Fruit fly (Drosophila melanogaster) whole organism, embryonic: ENCODE measurements around the gene Ugt301D1.

Experiments used
- Ada2b ChIP-seq: fragments of 200-800 bp; sonication (Bioruptor generic); IDR thresholded peaks from 2 replicates; pipeline ENCODE4 v1.3.6; 2022; ENCODE audit warnings: missing biosample characterization, missing genetic modification characterization
- Antp ChIP-seq: fragments of 200-800 bp; sonication (Bioruptor generic); optimal IDR thresholded peaks from 3 replicates; lab custom pipeline; 2016; ENCODE audit warnings: missing biosample characterization, missing genetic modification characterization
- Awh ChIP-seq: fragments of 200-800 bp; sonication (Bioruptor generic); IDR thresholded peaks from 2 replicates; pipeline ENCODE4, ENCODE4 v1.3.6; 2022; ENCODE audit warnings: missing biosample characterization, missing genetic modification characterization
- Bdp1 ChIP-seq: fragments of 200-800 bp; sonication (Bioruptor generic); optimal IDR thresholded peaks from 3 replicates; lab custom pipeline; 2016; ENCODE audit warnings: missing biosample characterization, missing genetic modification characterization
- CG10267 ChIP-seq: fragments of 200-800 bp; sonication (Bioruptor generic); optimal IDR thresholded peaks from 2 replicates; lab custom pipeline; 2018; ENCODE audit warnings: missing biosample characterization, mild to moderate bottlenecking, missing genetic modification characterization, moderate library complexity
- CG12769 ChIP-seq: fragments of 200-800 bp; sonication (Bioruptor generic); optimal IDR thresholded peaks from 2 replicates; lab custom pipeline; 2019; ENCODE audit warnings: missing biosample characterization, mild to moderate bottlenecking, missing genetic modification characterization, moderate library complexity
- CG14710 ChIP-seq: fragments of 200-800 bp; sonication (Bioruptor generic); optimal IDR thresholded peaks from 3 replicates; lab custom pipeline; 2019; ENCODE audit warnings: missing biosample characterization, mild to moderate bottlenecking, missing genetic modification characterization, moderate library complexity
- CG15601 ChIP-seq: fragments of 200-800 bp; sonication (Bioruptor generic); optimal IDR thresholded peaks from 3 replicates; lab custom pipeline; 2019; ENCODE audit warnings: missing biosample characterization, mild to moderate bottlenecking, missing genetic modification characterization, moderate library complexity
- CG15696 ChIP-seq: fragments of 200-800 bp; sonication (Bioruptor generic); optimal IDR thresholded peaks from 2 replicates; lab custom pipeline; 2019; ENCODE audit warnings: missing biosample characterization, mild to moderate bottlenecking, missing genetic modification characterization, moderate library complexity
- CG1602 ChIP-seq: fragments of 200-800 bp; sonication (Bioruptor generic); optimal IDR thresholded peaks from 3 replicates; lab custom pipeline; 2016; ENCODE audit warnings: missing biosample characterization, missing genetic modification characterization
- CG17829 ChIP-seq: fragments of 200-800 bp; optimal IDR thresholded peaks from 2 replicates; lab custom pipeline; 2019; ENCODE audit warnings: missing biosample characterization, mild to moderate bottlenecking, missing genetic modification characterization, moderate library complexity
- CG18262 ChIP-seq: fragments of 200-800 bp; optimal IDR thresholded peaks from 3 replicates; lab custom pipeline; 2019; ENCODE audit warnings: missing biosample characterization, mild to moderate bottlenecking, missing genetic modification characterization, moderate library complexity
- CG2712 ChIP-seq: fragments of 200-800 bp; optimal IDR thresholded peaks from 3 replicates; lab custom pipeline; 2019; ENCODE audit warnings: missing biosample characterization, mild to moderate bottlenecking, missing genetic modification characterization, moderate library complexity
- CG30020 ChIP-seq: fragments of 200-800 bp; optimal IDR thresholded peaks from 2 replicates; lab custom pipeline; 2019; ENCODE audit warnings: missing biosample characterization, mild to moderate bottlenecking, missing genetic modification characterization, moderate library complexity
- CG30431 ChIP-seq: fragments of 200-800 bp; sonication (Bioruptor generic); optimal IDR thresholded peaks from 2 replicates; lab custom pipeline; 2017; ENCODE audit warnings: missing biosample characterization, missing genetic modification characterization
- CG34422 ChIP-seq: fragments of 200-800 bp; sonication (Bioruptor generic); IDR thresholded peaks from 3 replicates; pipeline ENCODE4 v1.3.6; 2022; ENCODE audit warnings: missing biosample characterization, missing genetic modification characterization
- CG3847 ChIP-seq: fragments of 200-800 bp; sonication (Bioruptor generic); IDR thresholded peaks from 2 replicates; pipeline ENCODE4 v1.3.6; 2022; ENCODE audit warnings: missing biosample characterization, missing genetic modification characterization
- CG42726 ChIP-seq: fragments of 200-800 bp; sonication (Bioruptor generic); IDR thresholded peaks from 2 replicates; pipeline ENCODE4 v1.3.6; 2022; ENCODE audit warnings: missing biosample characterization, missing genetic modification characterization; ENCODE audit not compliant: partially characterized antibody
- CG5245 ChIP-seq: fragments of 200-800 bp; sonication (Bioruptor generic); optimal IDR thresholded peaks from 3 replicates; lab custom pipeline; 2016; ENCODE audit warnings: missing biosample characterization, missing genetic modification characterization
- CG6683 ChIP-seq: fragments of 200-800 bp; sonication (Bioruptor generic); optimal IDR thresholded peaks from 2 replicates; lab custom pipeline; 2017; ENCODE audit warnings: missing biosample characterization, mild to moderate bottlenecking, missing genetic modification characterization, missing genetic modification reagents
- CG6765 ChIP-seq: fragments of 200-800 bp; sonication (Bioruptor generic); optimal IDR thresholded peaks from 3 replicates; lab custom pipeline; 2017; ENCODE audit warnings: missing biosample characterization, mild to moderate bottlenecking, missing genetic modification characterization
- CG7745 ChIP-seq: fragments of 200-800 bp; sonication (Bioruptor generic); optimal IDR thresholded peaks from 2 replicates; lab custom pipeline; 2018; ENCODE audit warnings: missing biosample characterization, mild to moderate bottlenecking, missing genetic modification characterization, moderate library complexity
- CG9727 ChIP-seq: fragments of 200-800 bp; sonication (Bioruptor generic); optimal IDR thresholded peaks from 3 replicates; lab custom pipeline; 2017; ENCODE audit warnings: missing biosample characterization, mild to moderate bottlenecking, missing genetic modification characterization
- CG9797 ChIP-seq: fragments of 200-800 bp; sonication (Bioruptor generic); optimal IDR thresholded peaks from 3 replicates; lab custom pipeline; 2018; ENCODE audit warnings: missing biosample characterization, mild to moderate bottlenecking, missing genetic modification characterization
- Dip2 ChIP-seq: fragments of 200-800 bp; sonication (Bioruptor generic); IDR thresholded peaks from 2 replicates; pipeline ENCODE4 v1.3.6; 2022; ENCODE audit warnings: missing biosample characterization, missing genetic modification characterization
- Dip3 ChIP-seq: fragments of 200-800 bp; sonication (Bioruptor generic); optimal IDR thresholded peaks from 3 replicates; lab custom pipeline; 2016; ENCODE audit warnings: missing biosample characterization, missing genetic modification characterization
- Elba2 ChIP-seq: fragments of 200-800 bp; sonication (Bioruptor generic); optimal IDR thresholded peaks from 3 replicates; lab custom pipeline; 2016; ENCODE audit warnings: missing biosample characterization, missing genetic modification characterization
- HLHmδ ChIP-seq: fragments of 200-800 bp; sonication (Bioruptor generic); optimal IDR thresholded peaks from 2 replicates; lab custom pipeline; 2018; ENCODE audit warnings: missing biosample characterization, mild to moderate bottlenecking, missing genetic modification characterization, moderate library complexity
- Hsf ChIP-seq: fragments of 200-800 bp; sonication (Bioruptor generic); optimal IDR thresholded peaks from 3 replicates; lab custom pipeline; 2016; ENCODE audit warnings: missing biosample characterization, missing genetic modification characterization
- Mad ChIP-seq: fragments of 200-800 bp; sonication (Bioruptor generic); optimal IDR thresholded peaks from 2 replicates; lab custom pipeline; 2016; ENCODE audit warnings: missing biosample characterization, missing genetic modification characterization
- Sox100B ChIP-seq: fragments of 200-800 bp; sonication (Bioruptor generic); optimal IDR thresholded peaks from 3 replicates; lab custom pipeline; 2018; ENCODE audit warnings: missing biosample characterization, mild to moderate bottlenecking, missing genetic modification characterization
- bbx ChIP-seq: fragments of 200-800 bp; sonication (Bioruptor generic); IDR thresholded peaks from 2 replicates; pipeline ENCODE4 v1.3.6; 2022; ENCODE audit warnings: missing biosample characterization, missing genetic modification characterization; ENCODE audit not compliant: partially characterized antibody
- bcd ChIP-seq: fragments of 200-800 bp; sonication (Bioruptor generic); optimal IDR thresholded peaks from 2 replicates; lab custom pipeline; 2017; ENCODE audit warnings: missing biosample characterization, mild to moderate bottlenecking, missing genetic modification characterization
- chm ChIP-seq: fragments of 200-800 bp; sonication (Bioruptor generic); IDR thresholded peaks from 2 replicates; pipeline ENCODE4 v1.3.6; 2022; ENCODE audit warnings: missing biosample characterization, missing genetic modification characterization
- dati ChIP-seq: fragments of 200-800 bp; sonication (Bioruptor generic); IDR thresholded peaks from 2 replicates; pipeline ENCODE4 v1.3.6; 2022; ENCODE audit warnings: missing biosample characterization, missing genetic modification characterization
- dmrt99B ChIP-seq: fragments of 200-800 bp; sonication (Bioruptor generic); optimal IDR thresholded peaks from 2 replicates; lab custom pipeline; 2018; ENCODE audit warnings: missing biosample characterization, mild to moderate bottlenecking, missing genetic modification characterization, moderate library complexity
- emc ChIP-seq: fragments of 200-800 bp; sonication (Bioruptor generic); optimal IDR thresholded peaks from 2 replicates; lab custom pipeline; 2016; ENCODE audit warnings: missing biosample characterization, missing genetic modification characterization
- gem ChIP-seq: fragments of 200-800 bp; sonication (Bioruptor generic); optimal IDR thresholded peaks from 2 replicates; lab custom pipeline; 2019; ENCODE audit warnings: missing biosample characterization, mild to moderate bottlenecking, missing genetic modification characterization, moderate library complexity
- hbn ChIP-seq: fragments of 200-800 bp; sonication (Bioruptor generic); IDR thresholded peaks from 2 replicates; pipeline ENCODE4 v1.3.6; 2022; ENCODE audit warnings: missing biosample characterization, missing genetic modification characterization; ENCODE audit not compliant: partially characterized antibody
- kay ChIP-seq: fragments of 200-800 bp; sonication (Bioruptor generic); optimal IDR thresholded peaks from 2 replicates; lab custom pipeline; 2016; ENCODE audit warnings: missing biosample characterization, missing genetic modification characterization
- lilli ChIP-seq: fragments of 200-800 bp; sonication (Bioruptor generic); optimal IDR thresholded peaks from 3 replicates; lab custom pipeline; 2016; ENCODE audit warnings: missing biosample characterization, missing genetic modification characterization
- lola ChIP-seq, 3 experiments: fragments of >200 bp in 2 of 3; fragments of 200-800 bp in 1 of 3; sonication (Bioruptor generic) in 1 of 3; optimal IDR thresholded peaks; 2 replicates each; lab custom pipeline; 2017 to 2019; ENCODE audit warnings: missing biosample characterization in 3 of 3, missing genetic modification characterization in 3 of 3, mild to moderate bottlenecking in 1 of 3, moderate library complexity in 1 of 3
- onecut ChIP-seq: fragments of 200-800 bp; sonication (Bioruptor generic); IDR thresholded peaks from 2 replicates; pipeline ENCODE4 v1.3.6; 2022; ENCODE audit warnings: missing biosample characterization, missing genetic modification characterization
- pros ChIP-seq: fragments of 200-800 bp; sonication (Bioruptor generic); optimal IDR thresholded peaks from 3 replicates; lab custom pipeline; 2019; ENCODE audit warnings: missing biosample characterization, mild to moderate bottlenecking, missing genetic modification characterization, moderate library complexity
- shn ChIP-seq: fragments of 200-800 bp; sonication (Bioruptor generic); optimal IDR thresholded peaks from 3 replicates; lab custom pipeline; 2016; ENCODE audit warnings: missing biosample characterization, missing genetic modification characterization
- tgo ChIP-seq: fragments of 200-800 bp; sonication (Bioruptor generic); IDR thresholded peaks from 3 replicates; pipeline ENCODE4 v1.3.6; 2022; ENCODE audit warnings: missing biosample characterization, missing genetic modification characterization
- tin ChIP-seq: fragments of 200-800 bp; sonication (Bioruptor generic); optimal IDR thresholded peaks from 3 replicates; lab custom pipeline; 2016; ENCODE audit warnings: missing biosample characterization, missing genetic modification characterization
- trem ChIP-seq: fragments of 200-800 bp; optimal IDR thresholded peaks from 3 replicates; lab custom pipeline; 2019; ENCODE audit warnings: missing biosample characterization, mild to moderate bottlenecking, missing genetic modification characterization, moderate library complexity
- wek ChIP-seq: fragments of 200-800 bp; sonication (Bioruptor generic); optimal IDR thresholded peaks from 3 replicates; lab custom pipeline; 2018; ENCODE audit warnings: missing biosample characterization, mild to moderate bottlenecking, missing genetic modification characterization, moderate library complexity

The Ugt301D1 gene

dm6 chr2L:18484382-18485050 lies 24.8 kb upstream of the Ugt301D1 start, which contains the start of gene CG10283 (continued):
- no peak for TF ChIP-seq Dip2
- no peak; the same call in 1 of the 2 replicates for TF ChIP-seq chm (GFP tag; lab: Robert Waterston, UW)
- no peak for TF ChIP-seq dati (GFP tag; lab: Robert Waterston, UW)
- TF ChIP-seq CG5245 (GFP tag; lab: Kevin White, UChicago), result no peak
- TF ChIP-seq emc (GFP tag; lab: Kevin White, UChicago), result no peak
- no peak for TF ChIP-seq CG30431 (GFP tag; lab: Kevin White, UChicago)
- TF ChIP-seq CG30020 (tag; lab: Kevin White, UChicago), result peak; percentile 55
- TF ChIP-seq CG15601 (tag; lab: Kevin White, UChicago), result peak; percentile 30
- no peak for TF ChIP-seq CG6765
- peak in 1 of 3 experiments; percentile 52 for TF ChIP-seq lola (GFP tag; optimal IDR thresholded peaks at IDR 0.05; lab: Kevin White, UChicago)
- peak; percentile 43 for TF ChIP-seq Sox100B (GFP tag; lab: Kevin White, UChicago)
- peak; percentile 37 for TF ChIP-seq CG1602 (GFP tag; lab: Kevin White, UChicago)
- TF ChIP-seq CG9797 (GFP tag; lab: Kevin White, UChicago), result peak; percentile 12
- TF ChIP-seq CG3847, result peak; percentile 64
- peak; percentile 32 for TF ChIP-seq kay (GFP tag; lab: Kevin White, UChicago)
- peak; percentile 26 for TF ChIP-seq dmrt99B (tag; lab: Kevin White, UChicago)
- TF ChIP-seq onecut, result peak; percentile 49; the same call in 1 of the 2 replicates
- peak; percentile 51; the same call in 1 of the 3 replicates for TF ChIP-seq CG34422 (GFP tag; lab: Robert Waterston, UW)
- TF ChIP-seq bbx (GFP tag; lab: Robert Waterston, UW), result peak; percentile 58
- peak; percentile 27 for TF ChIP-seq tin (GFP tag; lab: Kevin White, UChicago)
- TF ChIP-seq Dip3 (GFP tag; lab: Kevin White, UChicago), result no peak
- peak; percentile 74 for TF ChIP-seq CG14710 (tag; lab: Kevin White, UChicago)
- TF ChIP-seq Antp, result no peak
- TF ChIP-seq HLHmδ (GFP tag; lab: Kevin White, UChicago), result peak; percentile 92
- TF ChIP-seq CG42726 (GFP tag; lab: Robert Waterston, UW), result peak; percentile 45; the same call in 1 of the 2 replicates
- peak; percentile 49 for TF ChIP-seq CG18262 (tag; lab: Kevin White, UChicago)
- TF ChIP-seq bcd (GFP tag; lab: Kevin White, UChicago), result no peak
- TF ChIP-seq CG17829 (tag; lab: Kevin White, UChicago), result peak; percentile 45
- peak; percentile 87 for TF ChIP-seq trem (tag; lab: Kevin White, UChicago)
- TF ChIP-seq CG2712 (tag; lab: Kevin White, UChicago), result peak; percentile 40
- peak; percentile 14 for TF ChIP-seq lilli (GFP tag; lab: Kevin White, UChicago)
- TF ChIP-seq Elba2 (GFP tag; lab: Kevin White, UChicago), result no peak
- peak; percentile 77 for TF ChIP-seq gem
- no peak for TF ChIP-seq shn (GFP tag; lab: Kevin White, UChicago)
- TF ChIP-seq Bdp1 (GFP tag; lab: Kevin White, UChicago), result no peak
- TF ChIP-seq Awh, result 0 out of 2 replicates have a peak, but pooled peaks have one; percentile 9
- peak; percentile 52; the same call in 2 of the 3 replicates for TF ChIP-seq tgo (GFP tag; lab: Robert Waterston, UW)
- TF ChIP-seq CG9727 (GFP tag; lab: Kevin White, UChicago), result peak; percentile 57
- TF ChIP-seq hbn, result 0 out of 2 replicates have a peak, but pooled peaks have one; percentile 13
- TF ChIP-seq pros, result peak; percentile 31
- no peak for TF ChIP-seq CG12769
- 0 out of 2 replicates have a peak, but pooled peaks have one; percentile 10 for TF ChIP-seq Ada2b (GFP tag; lab: Robert Waterston, UW)
- peak; percentile 71 for TF ChIP-seq CG10267 (tag; lab: Kevin White, UChicago)
- peak; percentile 31 for TF ChIP-seq CG15696 (tag; lab: Kevin White, UChicago)
- TF ChIP-seq wek (GFP tag; lab: Kevin White, UChicago), result peak; percentile 28
- no peak for TF ChIP-seq CG7745 (tag; lab: Kevin White, UChicago)
- no peak for TF ChIP-seq Mad
- no peak for TF ChIP-seq CG6683 (GFP tag; lab: Kevin White, UChicago)
- TF ChIP-seq Hsf (GFP tag; lab: Kevin White, UChicago), result no peak
